Fruit fly (Drosophila melanogaster) whole organism, embryonic: ENCODE data around the gene Inx5.

Experiments used
- Awh ChIP-seq: fragments of 200-800 bp; sonication (Bioruptor generic); IDR thresholded peaks from 2 replicates; pipeline ENCODE4, ENCODE4 v1.3.6; 2022; ENCODE audit warnings: missing biosample characterization, missing genetic modification characterization
- Bdp1 ChIP-seq: fragments of 200-800 bp; sonication (Bioruptor generic); optimal IDR thresholded peaks from 3 replicates; lab custom pipeline; 2016; ENCODE audit warnings: missing biosample characterization, missing genetic modification characterization
- CG10565 ChIP-seq: fragments of 200-800 bp; sonication (Bioruptor generic); optimal IDR thresholded peaks from 3 replicates; lab custom pipeline; 2016; ENCODE audit warnings: missing biosample characterization, mild to moderate bottlenecking, missing genetic modification characterization
- CG10979 ChIP-seq: fragments of 200-800 bp; sonication (Bioruptor generic); optimal IDR thresholded peaks from 2 replicates; lab custom pipeline; 2018; ENCODE audit warnings: missing biosample characterization, mild to moderate bottlenecking, missing genetic modification characterization, moderate library complexity
- CG11093 ChIP-seq: fragments of 200-800 bp; sonication (Bioruptor generic); IDR thresholded peaks from 3 replicates; pipeline ENCODE4 v1.3.6; 2022; ENCODE audit warnings: missing biosample characterization, missing genetic modification characterization
- CG11247 ChIP-seq: fragments of 200-800 bp; sonication (Bioruptor generic); IDR thresholded peaks from 2 replicates; pipeline ENCODE4 v1.3.6; 2022; ENCODE audit warnings: missing biosample characterization, missing genetic modification characterization
- CG11504 ChIP-seq: fragments of 200-800 bp; sonication (Bioruptor generic); optimal IDR thresholded peaks from 3 replicates; lab custom pipeline; 2019; ENCODE audit warnings: missing biosample characterization, mild to moderate bottlenecking, missing genetic modification characterization, moderate library complexity
- CG12236 ChIP-seq: fragments of 200-800 bp; sonication (Bioruptor generic); optimal IDR thresholded peaks from 2 replicates; lab custom pipeline; 2016; ENCODE audit warnings: missing biosample characterization, missing genetic modification characterization
- CG14667 ChIP-seq: fragments of 200-800 bp; sonication (Bioruptor generic); IDR thresholded peaks from 2 replicates; pipeline ENCODE4 v1.3.6; 2022; ENCODE audit warnings: missing biosample characterization, missing genetic modification characterization
- CG1602 ChIP-seq: fragments of 200-800 bp; sonication (Bioruptor generic); optimal IDR thresholded peaks from 3 replicates; lab custom pipeline; 2016; ENCODE audit warnings: missing biosample characterization, missing genetic modification characterization
- CG2678 ChIP-seq: fragments of 200-800 bp; sonication (Bioruptor generic); optimal IDR thresholded peaks from 3 replicates; lab custom pipeline; 2019; ENCODE audit warnings: missing biosample characterization, mild to moderate bottlenecking, missing genetic modification characterization, moderate library complexity
- CG2712 ChIP-seq: fragments of 200-800 bp; optimal IDR thresholded peaks from 3 replicates; lab custom pipeline; 2019; ENCODE audit warnings: missing biosample characterization, mild to moderate bottlenecking, missing genetic modification characterization, moderate library complexity
- CG2875 ChIP-seq: fragments of 200-800 bp; sonication (Bioruptor generic); optimal IDR thresholded peaks from 2 replicates; lab custom pipeline; 2017; ENCODE audit warnings: missing biosample characterization, mild to moderate bottlenecking, missing genetic modification characterization, missing genetic modification reagents
- CG3163 ChIP-seq: fragments of 200-800 bp; sonication (Bioruptor generic); optimal IDR thresholded peaks from 3 replicates; lab custom pipeline; 2016; ENCODE audit warnings: missing biosample characterization, missing genetic modification characterization
- CG34376 ChIP-seq: fragments of 200-800 bp; sonication (Bioruptor generic); optimal IDR thresholded peaks from 2 replicates; lab custom pipeline; 2018; ENCODE audit warnings: missing biosample characterization, mild to moderate bottlenecking, missing genetic modification characterization
- CG5953 ChIP-seq: fragments of 200-800 bp; sonication (Bioruptor generic); IDR thresholded peaks from 2 replicates; pipeline ENCODE4 v1.3.6; 2022; ENCODE audit warnings: missing biosample characterization, missing genetic modification characterization
- CG7745 ChIP-seq: fragments of 200-800 bp; sonication (Bioruptor generic); optimal IDR thresholded peaks from 2 replicates; lab custom pipeline; 2018; ENCODE audit warnings: missing biosample characterization, mild to moderate bottlenecking, missing genetic modification characterization, moderate library complexity
- CG8924 ChIP-seq: fragments of 200-800 bp; optimal IDR thresholded peaks from 3 replicates; lab custom pipeline; 2019; ENCODE audit warnings: missing biosample characterization, mild to moderate bottlenecking, missing genetic modification characterization, moderate library complexity
- CHES-1-like ChIP-seq: fragments of 200-800 bp; sonication (Bioruptor generic); optimal IDR thresholded peaks from 2 replicates; lab custom pipeline; 2016; ENCODE audit warnings: missing biosample characterization, missing genetic modification characterization
- Camta ChIP-seq: fragments of 200-800 bp; sonication (Bioruptor generic); optimal IDR thresholded peaks from 2 replicates; lab custom pipeline; 2016; ENCODE audit warnings: missing biosample characterization, missing genetic modification characterization
- Dll ChIP-seq: fragments of 200-800 bp; sonication (Bioruptor generic); IDR thresholded peaks from 4 replicates; pipeline ENCODE4 v1.3.6; 2022; ENCODE audit warnings: missing biosample characterization, missing genetic modification characterization; ENCODE audit not compliant: partially characterized antibody
- Ets65A ChIP-seq: fragments of 200-800 bp; sonication (Bioruptor generic); peaks from one replicate; lab custom pipeline; 2016; ENCODE audit warnings: missing biosample characterization, missing genetic modification characterization
- Fer1 ChIP-seq: fragments of 200-800 bp; sonication (Bioruptor generic); optimal IDR thresholded peaks from 2 replicates; lab custom pipeline; 2017; ENCODE audit warnings: missing biosample characterization, mild to moderate bottlenecking, missing genetic modification characterization
- Hr78 ChIP-seq, 2 experiments: fragments of 200-800 bp in 1 of 2; fragments of >200 bp in 1 of 2; sonication (Bioruptor generic) in 1 of 2; optimal IDR thresholded peaks; 2 replicates each; lab custom pipeline; 2017 to 2019; ENCODE audit warnings: missing biosample characterization in 2 of 2, missing genetic modification characterization in 2 of 2, mild to moderate bottlenecking in 1 of 2, moderate library complexity in 1 of 2
- Lhr ChIP-seq: fragments of 200-800 bp; sonication (Bioruptor generic); optimal IDR thresholded peaks from 3 replicates; lab custom pipeline; 2017; ENCODE audit warnings: mild to moderate bottlenecking, missing biosample characterization, missing genetic modification reagents, missing genetic modification characterization
- Lpt ChIP-seq: fragments of >200 bp; optimal IDR thresholded peaks from 2 replicates; lab custom pipeline; 2018; ENCODE audit warnings: missing biosample characterization, missing genetic modification characterization
- Mad ChIP-seq: fragments of 200-800 bp; sonication (Bioruptor generic); optimal IDR thresholded peaks from 2 replicates; lab custom pipeline; 2016; ENCODE audit warnings: missing biosample characterization, missing genetic modification characterization
- Mes4 ChIP-seq: fragments of 200-800 bp; sonication (Bioruptor generic); optimal IDR thresholded peaks from 2 replicates; lab custom pipeline; 2016; ENCODE audit warnings: missing biosample characterization, missing genetic modification characterization
- Mrtf ChIP-seq: fragments of 200-800 bp; sonication (Bioruptor generic); IDR thresholded peaks from 3 replicates; pipeline ENCODE4 v1.3.6; 2022; ENCODE audit warnings: missing biosample characterization, missing genetic modification characterization
- NFAT ChIP-seq: fragments of 200-800 bp; sonication (Bioruptor generic); IDR thresholded peaks from 2 replicates; pipeline ENCODE4 v1.3.6; 2022; ENCODE audit warnings: missing biosample characterization, missing genetic modification characterization
- Neu2 ChIP-seq: fragments of 200-800 bp; sonication (Bioruptor generic); optimal IDR thresholded peaks from 3 replicates; lab custom pipeline; 2016; ENCODE audit warnings: missing biosample characterization, missing genetic modification characterization, borderline replicate concordance
- Ptx1 ChIP-seq: fragments of 200-800 bp; sonication (Bioruptor generic); IDR thresholded peaks from 2 replicates; pipeline ENCODE4 v1.3.6; 2022; ENCODE audit warnings: missing biosample characterization, missing genetic modification characterization
- Rfx ChIP-seq: fragments of 200-800 bp; sonication (Bioruptor generic); IDR thresholded peaks from 2 replicates; pipeline ENCODE4 v1.3.6; 2022; ENCODE audit warnings: missing biosample characterization, missing genetic modification characterization
- al ChIP-seq: fragments of 200-800 bp; sonication (Bioruptor generic); IDR thresholded peaks from 2 replicates; pipeline ENCODE4 v1.3.6; 2022; ENCODE audit warnings: missing biosample characterization, missing genetic modification characterization
- ash1 ChIP-seq: fragments of 200-800 bp; sonication (Bioruptor generic); optimal IDR thresholded peaks from 2 replicates; lab custom pipeline; 2018; ENCODE audit warnings: missing biosample characterization, mild to moderate bottlenecking, missing genetic modification characterization
- bab2 ChIP-seq: fragments of 200-800 bp; sonication (Bioruptor generic); optimal IDR thresholded peaks from 2 replicates; lab custom pipeline; 2016; ENCODE audit warnings: missing biosample characterization, missing genetic modification characterization
- chn ChIP-seq: fragments of 200-800 bp; sonication (Bioruptor generic); optimal IDR thresholded peaks from 2 replicates; lab custom pipeline; 2016; ENCODE audit warnings: missing biosample characterization, missing genetic modification characterization
- dm ChIP-seq: fragments of 200-800 bp; sonication (Bioruptor generic); optimal IDR thresholded peaks from 3 replicates; lab custom pipeline; 2016; ENCODE audit warnings: missing biosample characterization, missing genetic modification characterization
- dmrt99B ChIP-seq: fragments of 200-800 bp; sonication (Bioruptor generic); optimal IDR thresholded peaks from 2 replicates; lab custom pipeline; 2018; ENCODE audit warnings: missing biosample characterization, mild to moderate bottlenecking, missing genetic modification characterization, moderate library complexity
- exex ChIP-seq: fragments of 200-800 bp; sonication (Bioruptor generic); optimal IDR thresholded peaks from 4 replicates; lab custom pipeline; 2018; ENCODE audit warnings: missing biosample characterization, mild to moderate bottlenecking, missing genetic modification characterization, moderate library complexity
- fu2 ChIP-seq: fragments of 200-800 bp; sonication (Bioruptor generic); optimal IDR thresholded peaks from 2 replicates; lab custom pipeline; 2016; ENCODE audit warnings: missing biosample characterization, missing genetic modification characterization
- gt ChIP-seq: fragments of 200-800 bp; sonication (Bioruptor generic); IDR thresholded peaks from 2 replicates; pipeline ENCODE4 v1.3.6; 2022; ENCODE audit warnings: missing biosample characterization, missing genetic modification characterization
- hbn ChIP-seq: fragments of 200-800 bp; sonication (Bioruptor generic); IDR thresholded peaks from 2 replicates; pipeline ENCODE4 v1.3.6; 2022; ENCODE audit warnings: missing biosample characterization, missing genetic modification characterization; ENCODE audit not compliant: partially characterized antibody
- hth ChIP-seq: fragments of >200 bp; optimal IDR thresholded peaks from 2 replicates; lab custom pipeline; 2017; ENCODE audit warnings: inconsistent platforms
- kah ChIP-seq: fragments of 200-800 bp; sonication (Bioruptor generic); optimal IDR thresholded peaks from 2 replicates; lab custom pipeline; 2018; ENCODE audit warnings: missing biosample characterization, mild to moderate bottlenecking, missing genetic modification characterization
- lov ChIP-seq, 2 experiments: fragments of 200-800 bp in 1 of 2; fragments of >200 bp in 1 of 2; sonication (Bioruptor generic) in 1 of 2; IDR thresholded peaks in 1 of 2; optimal IDR thresholded peaks in 1 of 2; 2 replicates in 1 of 2; 3 replicates in 1 of 2; pipeline versions ENCODE4 v1.3.6 to Lab custom; 2017 to 2022; ENCODE audit warnings: missing biosample characterization in 1 of 2, missing genetic modification characterization in 1 of 2
- luna ChIP-seq: fragments of 200-800 bp; sonication (Bioruptor generic); optimal IDR thresholded peaks from 2 replicates; lab custom pipeline; 2016; ENCODE audit warnings: missing biosample characterization, missing genetic modification characterization
- shn ChIP-seq: fragments of 200-800 bp; sonication (Bioruptor generic); optimal IDR thresholded peaks from 3 replicates; lab custom pipeline; 2016; ENCODE audit warnings: missing biosample characterization, missing genetic modification characterization
- sna ChIP-seq: fragments of 200-800 bp; sonication (Bioruptor generic); IDR thresholded peaks from 2 replicates; pipeline ENCODE4 v1.3.6; 2022; ENCODE audit warnings: missing biosample characterization, missing genetic modification characterization; ENCODE audit not compliant: partially characterized antibody
- toy ChIP-seq: fragments of 200-800 bp; sonication (Bioruptor generic); IDR thresholded peaks from 2 replicates; pipeline ENCODE4 v1.3.6; 2022; ENCODE audit warnings: missing biosample characterization, missing genetic modification characterization
- tup ChIP-seq: fragments of 200-800 bp; sonication (Bioruptor generic); optimal IDR thresholded peaks from 2 replicates; lab custom pipeline; 2016; ENCODE audit warnings: missing biosample characterization, mild to moderate bottlenecking, missing genetic modification characterization, moderate library complexity
- wor ChIP-seq: fragments of 200-800 bp; sonication (Bioruptor generic); IDR thresholded peaks from 2 replicates; pipeline ENCODE4 v1.3.6; 2022; ENCODE audit warnings: missing biosample characterization, missing genetic modification characterization

Gene Inx5

DNA sequence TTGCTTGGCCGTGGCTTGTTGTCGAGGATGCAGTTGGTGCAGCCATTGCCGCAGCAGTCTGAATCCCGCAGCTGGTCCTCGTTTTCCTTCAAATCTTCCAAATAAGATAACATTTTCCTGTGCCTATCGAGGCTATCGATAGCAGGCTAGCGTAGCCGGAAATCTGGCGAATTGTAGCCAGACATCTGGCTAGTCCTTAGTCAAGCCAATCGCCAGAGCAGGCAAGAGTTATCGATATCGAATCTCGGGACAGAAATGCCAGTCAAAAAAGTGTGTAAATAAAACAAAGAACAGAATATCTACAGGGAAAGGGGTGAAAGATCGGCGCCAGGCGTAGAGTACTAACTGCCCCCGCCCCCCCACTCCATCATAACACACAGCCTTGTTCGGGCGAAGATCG lies 22.7 kb upstream of the Inx5 start, which contains the start of the genes CG7914 and CG14194 (continued):
- TF ChIP-seq CG7745 = no peak
- peak; percentile 2 for TF ChIP-seq CG34376
- TF ChIP-seq gt (GFP tag; lab: Robert Waterston, UW) = no peak
- no peak for TF ChIP-seq fu2 (GFP tag; lab: Kevin White, UChicago)
- TF ChIP-seq Neu2 (GFP tag; lab: Kevin White, UChicago) = no peak
- TF ChIP-seq Mrtf (GFP tag; lab: Robert Waterston, UW) = no peak
- TF ChIP-seq wor = no peak
- TF ChIP-seq Mes4 (GFP tag; lab: Kevin White, UChicago) = no peak
- peak; percentile 5 for TF ChIP-seq CG2712 (tag; lab: Kevin White, UChicago)
- no peak for TF ChIP-seq Mad (GFP tag; lab: Kevin White, UChicago)
- TF ChIP-seq Dll (GFP tag; lab: Robert Waterston, UW) = peak; percentile 77
- TF ChIP-seq exex (tag; lab: Kevin White, UChicago) = no peak
- no peak for TF ChIP-seq CG11093
- TF ChIP-seq Lpt (GFP tag; lab: Kevin White, UChicago) = no peak
- TF ChIP-seq CG11504 (tag; lab: Kevin White, UChicago) = no peak
- TF ChIP-seq Ptx1 = no peak
- no peak for TF ChIP-seq Camta
- no peak for TF ChIP-seq hth (lab: Kevin White, UChicago)
- TF ChIP-seq CG12236 = no peak
- peak; percentile 1 for TF ChIP-seq CG8924 (tag; lab: Kevin White, UChicago)
- TF ChIP-seq Hr78 (GFP tag; optimal IDR thresholded peaks at IDR 0.05; lab: Kevin White, UChicago) = no peak
- TF ChIP-seq CG2875 (GFP tag; lab: Kevin White, UChicago) = no peak
- TF ChIP-seq luna = no peak
- TF ChIP-seq sna (GFP tag; lab: Robert Waterston, UW) = peak; percentile 74
- no peak for TF ChIP-seq tup (GFP tag; lab: Kevin White, UChicago)
- TF ChIP-seq NFAT (GFP tag; lab: Robert Waterston, UW) = no peak
- no peak for TF ChIP-seq shn
- TF ChIP-seq CG14667 (GFP tag; lab: Robert Waterston, UW) = no peak
- no peak for TF ChIP-seq CG5953 (GFP tag; lab: Robert Waterston, UW)
- TF ChIP-seq CG11247 (GFP tag; lab: Robert Waterston, UW) = no peak
- TF ChIP-seq dmrt99B (tag; lab: Kevin White, UChicago) = no peak
- no peak for TF ChIP-seq Fer1 (GFP tag; lab: Kevin White, UChicago)
- TF ChIP-seq toy (GFP tag; lab: Robert Waterston, UW) = no peak
- no peak for TF ChIP-seq Bdp1 (GFP tag; lab: Kevin White, UChicago)
- TF ChIP-seq CHES-1-like (GFP tag; lab: Kevin White, UChicago) = no peak
- no peak for TF ChIP-seq dm (GFP tag; lab: Kevin White, UChicago)
- peak; percentile 54 for TF ChIP-seq Ets65A (GFP tag; lab: Kevin White, UChicago)
- no peak for TF ChIP-seq kah (GFP tag; lab: Kevin White, UChicago)
- TF ChIP-seq al (GFP tag; lab: Robert Waterston, UW) = no peak
- TF ChIP-seq CG10565 = no peak
- no peak for TF ChIP-seq Awh
- no peak for TF ChIP-seq ash1 (GFP tag; lab: Kevin White, UChicago)
- no peak for TF ChIP-seq CG2678
- no peak for TF ChIP-seq CG3163 (GFP tag; lab: Kevin White, UChicago)
- no peak for TF ChIP-seq CG10979
- peak; percentile 48 for TF ChIP-seq Rfx (GFP tag; lab: Robert Waterston, UW)
- TF ChIP-seq Lhr (GFP tag; lab: Kevin White, UChicago) = no peak
- peak; percentile 69; the same call in 1 of the 2 replicates for TF ChIP-seq hbn (GFP tag; lab: Robert Waterston, UW)
- TF ChIP-seq lov (optimal IDR thresholded peaks at IDR 0.05; lab: Kevin White, UChicago) = no peak
- TF ChIP-seq lov (GFP tag; IDR thresholded peaks at IDR 0.05; lab: Robert Waterston, UW) = no peak
- TF ChIP-seq chn (GFP tag; lab: Kevin White, UChicago) = no peak
- TF ChIP-seq CG1602 (GFP tag; lab: Kevin White, UChicago) = no peak
- TF ChIP-seq bab2 (GFP tag; lab: Kevin White, UChicago) = no peak
